Worm (Caenorhabditis elegans): ENCODE measurements around the gene T09F3.5.

ce11 chrII:10357468-10358007, 39.1 kb upstream of the T09F3.5 start, which contains the start of gene C07E3.3:
- TF ChIP-seq hmbx-1 (tag; optimal IDR thresholded peaks at IDR 0.05) (no peak), hmg-4 (GFP tag; optimal IDR thresholded peaks at IDR 0.05) (no peak), ets-7 (tag; optimal IDR thresholded peaks at IDR 0.05) (no peak), ama-1 (optimal IDR thresholded peaks at IDR 0.05) (no peak), scrt-1 (GFP tag; IDR thresholded peaks at IDR 0.05) (no peak), tbx-11 (GFP tag; IDR thresholded peaks at IDR 0.05) (no peak), ceh-36 (tag; optimal IDR thresholded peaks at IDR 0.05) (no peak), tra-4 (tag; optimal IDR thresholded peaks at IDR 0.05) (no peak), ceh-13 (GFP tag; optimal IDR thresholded peaks at IDR 0.05) (no peak)
